Worm (Caenorhabditis elegans) whole organism, L4 larva: Measurements from ENCODE around the gene Y113G7B.15.

ENCODE experiments used
- T20F7.1 ChIP-seq: fragments of 200-800 bp; sonication (Bioruptor generic); optimal IDR thresholded peaks from 2 replicates; lab custom pipeline; 2018; ENCODE audit warnings: mild to moderate bottlenecking, missing genetic modification characterization, missing compliant biosample characterization
- Y5F2A.4 ChIP-seq: fragments of 200-800 bp; sonication (Bioruptor generic); optimal IDR thresholded peaks from 2 replicates; lab custom pipeline; 2018; ENCODE audit warnings: mild to moderate bottlenecking, missing genetic modification characterization, missing compliant biosample characterization
- ZK546.5 ChIP-seq, 2 experiments: sonication (generic microtip); optimal IDR thresholded peaks; 2 replicates each; lab custom pipeline; 2017; ENCODE audit warnings: missing biosample characterization in 2 of 2, missing genetic modification characterization in 2 of 2
- aha-1 ChIP-seq: fragments of 150-350 bp; peaks from one replicate; lab custom pipeline; 2014; ENCODE audit warnings: missing biosample characterization, missing genetic modification characterization
- attf-4 ChIP-seq: sonication (generic microtip); optimal IDR thresholded peaks from 3 replicates; lab custom pipeline; 2017; ENCODE audit warnings: missing biosample characterization, missing genetic modification characterization
- ceh-32 ChIP-seq: sonication (generic microtip); optimal IDR thresholded peaks from 2 replicates; lab custom pipeline; 2016; ENCODE audit warnings: mild to moderate bottlenecking, missing genetic modification characterization, missing compliant biosample characterization; ENCODE audit not compliant: poor library complexity
- ceh-82 ChIP-seq: sonication (generic microtip); optimal IDR thresholded peaks from 2 replicates; lab custom pipeline; 2017; ENCODE audit warnings: missing biosample characterization, missing genetic modification characterization
- ctbp-1 ChIP-seq: fragments of 200-800 bp; sonication (Bioruptor generic); IDR thresholded peaks from 2 replicates; pipeline ENCODE4 v1.3.6; 2022; ENCODE audit warnings: missing genetic modification reagents, missing genetic modification characterization, missing compliant biosample characterization
- daf-16 ChIP-seq, 3 experiments: sonication (generic microtip); optimal IDR thresholded peaks; 2 replicates each; lab custom pipeline; 2016 to 2017; ENCODE audit warnings: missing genetic modification characterization in 3 of 3, missing genetic modification reagents in 3 of 3, mild to moderate bottlenecking in 2 of 3, missing compliant biosample characterization in 2 of 3, missing biosample characterization in 1 of 3, moderate library complexity in 1 of 3
- daf-19 ChIP-seq: fragments of 200-800 bp; sonication (Bioruptor generic); conservative IDR thresholded peaks from 2 replicates; pipeline ENCODE4 v1.3.6; 2022; ENCODE audit warnings: missing genetic modification characterization, missing compliant biosample characterization
- egl-27 ChIP-seq: sonication (generic microtip); optimal IDR thresholded peaks from 3 replicates; lab custom pipeline; 2017; ENCODE audit warnings: missing biosample characterization, missing genetic modification reagents, missing genetic modification characterization
- hlh-30 ChIP-seq: sonication (generic microtip); optimal IDR thresholded peaks from 2 replicates; lab custom pipeline; 2017; ENCODE audit warnings: antibody characterized with exemption, mild to moderate bottlenecking, missing genetic modification characterization, missing compliant biosample characterization; ENCODE audit not compliant: insufficient read depth
- jun-1 ChIP-seq: fragments of 150-350 bp; optimal IDR thresholded peaks from 2 replicates; lab custom pipeline; 2014; ENCODE audit warnings: missing biosample characterization, missing genetic modification reagents, missing genetic modification characterization
- lim-7 ChIP-seq: fragments of 200-800 bp; sonication (Bioruptor generic); IDR thresholded peaks from 2 replicates; pipeline ENCODE4 v1.3.6; 2022; ENCODE audit warnings: missing genetic modification characterization, missing compliant biosample characterization
- lin-1 ChIP-seq: fragments of 200-800 bp; sonication (Bioruptor generic); IDR thresholded peaks from 2 replicates; pipeline ENCODE4 v1.3.6; 2022; ENCODE audit warnings: missing genetic modification reagents, missing genetic modification characterization, missing compliant biosample characterization
- lin-13 ChIP-seq: fragments of 150-350 bp; optimal IDR thresholded peaks from 2 replicates; lab custom pipeline; 2014; ENCODE audit warnings: missing biosample characterization, missing genetic modification reagents, missing genetic modification characterization
- lin-15B ChIP-seq: fragments of 150-350 bp; sonication (generic microtip); optimal IDR thresholded peaks from 3 replicates; lab custom pipeline; 2014; ENCODE audit warnings: missing biosample characterization, missing genetic modification characterization
- lin-38 ChIP-seq: fragments of 200-800 bp; sonication (Bioruptor generic); IDR thresholded peaks from 2 replicates; pipeline ENCODE4 v1.3.6; 2022; ENCODE audit warnings: missing genetic modification reagents, missing genetic modification characterization, missing compliant biosample characterization
- mdl-1 ChIP-seq, 2 experiments: fragments of 150-350 bp in 1 of 2; sonication (generic microtip) in 1 of 2; optimal IDR thresholded peaks; 2 replicates each; lab custom pipeline; 2014 to 2017; ENCODE audit warnings: missing biosample characterization in 2 of 2, missing genetic modification characterization in 2 of 2
- mxl-2 ChIP-seq: fragments of 200-800 bp; sonication (Bioruptor generic); conservative IDR thresholded peaks from 2 replicates; pipeline ENCODE4 v1.3.6; 2022; ENCODE audit warnings: missing genetic modification reagents, missing genetic modification characterization, missing compliant biosample characterization
- mxl-3 ChIP-seq: fragments of 200-800 bp; sonication (Bioruptor generic); optimal IDR thresholded peaks from 2 replicates; lab custom pipeline; 2018; ENCODE audit warnings: mild to moderate bottlenecking, missing genetic modification characterization, missing compliant biosample characterization
- nhr-10 ChIP-seq: fragments of 150-350 bp; optimal IDR thresholded peaks from 2 replicates; lab custom pipeline; 2014; ENCODE audit warnings: missing biosample characterization, missing genetic modification characterization
- nhr-11 ChIP-seq: fragments of 150-350 bp; optimal IDR thresholded peaks from 2 replicates; lab custom pipeline; 2014; ENCODE audit warnings: missing biosample characterization, missing genetic modification characterization
- nhr-111 ChIP-seq: fragments of 200-800 bp; sonication (Bioruptor generic); optimal IDR thresholded peaks from 2 replicates; lab custom pipeline; 2018; ENCODE audit warnings: mild to moderate bottlenecking, missing genetic modification characterization, missing compliant biosample characterization
- nhr-25 ChIP-seq: sonication (generic microtip); optimal IDR thresholded peaks from 2 replicates; lab custom pipeline; 2017; ENCODE audit warnings: missing genetic modification characterization, mild to moderate bottlenecking, missing compliant biosample characterization, antibody characterized with exemption, moderate library complexity, borderline replicate concordance; ENCODE audit not compliant: insufficient read depth
- nhr-41 ChIP-seq: fragments of 200-800 bp; sonication (Bioruptor generic); IDR thresholded peaks from 2 replicates; pipeline ENCODE4 v1.3.6; 2022; ENCODE audit warnings: missing genetic modification reagents, missing genetic modification characterization, missing compliant biosample characterization
- snpc-4 ChIP-seq: fragments of 150-350 bp; optimal IDR thresholded peaks from 2 replicates; lab custom pipeline; 2014; ENCODE audit warnings: missing biosample characterization, missing genetic modification characterization
- spr-1 ChIP-seq: sonication (generic microtip); optimal IDR thresholded peaks from 2 replicates; lab custom pipeline; 2016; ENCODE audit warnings: mild to moderate bottlenecking, missing genetic modification characterization, missing compliant biosample characterization
- tra-1 ChIP-seq: fragments of 200-800 bp; sonication (Bioruptor generic); IDR thresholded peaks from 2 replicates; pipeline ENCODE4 v1.3.6; 2022; ENCODE audit warnings: missing genetic modification reagents, missing genetic modification characterization, missing compliant biosample characterization
- unc-39 ChIP-seq: sonication (generic microtip); optimal IDR thresholded peaks from 2 replicates; lab custom pipeline; 2017; ENCODE audit warnings: missing biosample characterization, missing genetic modification characterization
- unc-62 ChIP-seq, 3 experiments: fragments of 150-350 bp in 1 of 3; sonication (generic microtip); optimal IDR thresholded peaks in 2 of 3; peaks in 1 of 3; 1 replicate in 1 of 3; 2 replicates in 2 of 3; lab custom pipeline; 2014 to 2017; ENCODE audit warnings: missing biosample characterization in 3 of 3, missing genetic modification characterization in 3 of 3, missing genetic modification reagents in 3 of 3, missing genotype in 1 of 3
- zfp-2 ChIP-seq: sonication (generic microtip); optimal IDR thresholded peaks from 2 replicates; lab custom pipeline; 2016; ENCODE audit warnings: mild to moderate bottlenecking, missing genetic modification characterization, missing compliant biosample characterization

Y113G7B.15 gene

ce11 chrV:20206086-20206485 is 27.6 kb downstream of the Y113G7B.15 start, which contains the start of the genes fbxb-59 and srbc-34:
Gene fbxb-59, minus strand, starts transcription at chrV:20206186.
Gene srbc-34, plus strand, starts transcription at chrV:20206318.
- TF ChIP-seq zfp-2 (tag; lab: Kevin White, UChicago) = no peak
- TF ChIP-seq nhr-10 (tag; lab: Kevin White, UChicago) = no peak
- no peak for TF ChIP-seq mxl-2 (GFP tag; lab: Robert Waterston, UW)
- no peak for TF ChIP-seq daf-16 (GFP tag; optimal IDR thresholded peaks at IDR 0.05; lab: Kevin White, UChicago)
- TF ChIP-seq daf-16 (tag; optimal IDR thresholded peaks at IDR 0.05; lab: Kevin White, UChicago) = no peak
- TF ChIP-seq tra-1 = no peak
- TF ChIP-seq jun-1 (tag; lab: Kevin White, UChicago) = no peak
- TF ChIP-seq unc-39 (tag; lab: Kevin White, UChicago) = no peak
- TF ChIP-seq ceh-32 (tag; lab: Kevin White, UChicago) = no peak
- no peak for TF ChIP-seq attf-4
- TF ChIP-seq hlh-30 (tag; lab: Kevin White, UChicago) = no peak
- no peak for TF ChIP-seq snpc-4 (tag; lab: Kevin White, UChicago)
- no peak for TF ChIP-seq ctbp-1 (GFP tag; lab: Robert Waterston, UW)
- no peak for TF ChIP-seq T20F7.1 (GFP tag; lab: Kevin White, UChicago)
- no peak for TF ChIP-seq lin-13

- TF ChIP-seq nhr-25 = no peak
- no peak for TF ChIP-seq Y5F2A.4 (GFP tag; lab: Kevin White, UChicago)
- no peak for TF ChIP-seq mxl-3 (GFP tag; lab: Kevin White, UChicago)
- no peak for TF ChIP-seq lin-38 (GFP tag; lab: Robert Waterston, UW)
- no peak for TF ChIP-seq nhr-111 (GFP tag; lab: Kevin White, UChicago)
- no peak for TF ChIP-seq ZK546.5 (tag; optimal IDR thresholded peaks at IDR 0.05; lab: Kevin White, UChicago)
- no peak for TF ChIP-seq lim-7 (GFP tag; lab: Robert Waterston, UW)
- TF ChIP-seq, all 104 proteins: peak for 0
Measured at ce11 chrV:20203085-20203484, 30.6 kb downstream of the Y113G7B.15 start, which contains the start of gene fbxa-113. Gene fbxa-113, plus strand, starts transcription at chrV:20203385.

- no peak for TF ChIP-seq jun-1 (tag; lab: Kevin White, UChicago)
- TF ChIP-seq lin-1 (GFP tag; lab: Robert Waterston, UW) = no peak
- TF ChIP-seq ZK546.5 (tag; optimal IDR thresholded peaks at IDR 0.05; lab: Kevin White, UChicago) = no peak
- peak; percentile 55 for TF ChIP-seq aha-1
- TF ChIP-seq spr-1 = no peak
Measured at ce11 chrV:20201316-20201715, 32.3 kb downstream of the Y113G7B.15 start, which contains the start of gene fbxa-114. Gene fbxa-114, plus strand, starts transcription at chrV:20201616.

- TF ChIP-seq snpc-4 (tag; lab: Kevin White, UChicago) = no peak
- TF ChIP-seq unc-62 (GFP tag; optimal IDR thresholded peaks at IDR 0.05 in 1 of 2; lab: Kevin White, UChicago) = peak in 1 of 2 experiments; percentile 93
- no peak for TF ChIP-seq unc-62 (tag; optimal IDR thresholded peaks at IDR 0.05; lab: Kevin White, UChicago)
Measured at ce11 chrV:20199658-20200057, 34.0 kb downstream of the Y113G7B.15 start.

- no peak for TF ChIP-seq mdl-1 (tag; optimal IDR thresholded peaks at IDR 0.05; lab: Kevin White, UChicago)
- TF ChIP-seq snpc-4 (tag; lab: Kevin White, UChicago) = no peak
- no peak for TF ChIP-seq nhr-41 (GFP tag; lab: Robert Waterston, UW)
- no peak for TF ChIP-seq lin-15B (tag; lab: Kevin White, UChicago)
- TF ChIP-seq egl-27 = no peak
- no peak for TF ChIP-seq daf-19 (GFP tag; lab: Robert Waterston, UW)
- no peak for TF ChIP-seq tra-1
- TF ChIP-seq ceh-82 = no peak
- TF ChIP-seq nhr-11 (tag; lab: Kevin White, UChicago) = no peak
Measured at ce11 chrV:20198954-20199353, 34.7 kb downstream of the Y113G7B.15 start, which contains the start of gene fog-2. Gene fog-2, plus strand, starts transcription at chrV:20199254.
